Worm (Caenorhabditis elegans): Measurements from ENCODE around the gene swan-1.
A peak's percentile ranks its signal among the peaks of the same experiment; 100 is the strongest.

The swan-1 gene

ce11 chrV:13787948-13788681 lies 18.9 kb downstream of the swan-1 start:
- TF ChIP-seq unc-98 (GFP tag; IDR thresholded peaks at IDR 0.05) (no peak), nhr-20 (tag; optimal IDR thresholded peaks at IDR 0.05) (peak; percentile 35), zag-1 (tag; optimal IDR thresholded peaks at IDR 0.05) (no peak), mdl-1 (tag; optimal IDR thresholded peaks at IDR 0.05) (peak in 1 of 2 experiments; percentile 3), hpl-2 (GFP tag; optimal IDR thresholded peaks at IDR 0.05) (no peak), aly-2 (tag; optimal IDR thresholded peaks at IDR 0.05) (no peak), ceh-63 (GFP tag; optimal IDR thresholded peaks at IDR 0.05) (no peak), F16B12.6 (tag; optimal IDR thresholded peaks at IDR 0.05) (no peak), swsn-7 (tag; optimal IDR thresholded peaks at IDR 0.05) (no peak), C16A3.4 (tag; optimal IDR thresholded peaks at IDR 0.05) (peak; percentile 26), nhr-84 (tag; optimal IDR thresholded peaks at IDR 0.05) (no peak), sox-4 (tag; optimal IDR thresholded peaks at IDR 0.05) (no peak), efl-3 (GFP tag; optimal IDR thresholded peaks at IDR 0.05) (no peak), xbp-1 (tag; optimal IDR thresholded peaks at IDR 0.05) (no peak), zip-4 (GFP tag; optimal IDR thresholded peaks at IDR 0.05) (no peak), ceh-8 (GFP tag; optimal IDR thresholded peaks at IDR 0.05) (no peak), fkh-4 (tag; optimal IDR thresholded peaks at IDR 0.05; ENCODE audit: borderline replicate concordance) (no peak), nhr-47 (tag; optimal IDR thresholded peaks at IDR 0.05) (peak; percentile 44), egl-13 (tag; optimal IDR thresholded peaks at IDR 0.05) (no peak), rnt-1 (tag; optimal IDR thresholded peaks at IDR 0.05) (peak; percentile 54), lir-3 (tag; optimal IDR thresholded peaks at IDR 0.05; ENCODE audit: poor library complexity) (peak; percentile 31), nhr-12 (tag; optimal IDR thresholded peaks at IDR 0.05) (no peak), sup-37 (GFP tag; optimal IDR thresholded peaks at IDR 0.05) (no peak), ceh-82 (tag; optimal IDR thresholded peaks at IDR 0.05) (peak in 1 of 3 experiments; percentile 2), unc-86 (tag; optimal IDR thresholded peaks at IDR 0.05) (no peak), hlh-17 (GFP tag; optimal IDR thresholded peaks at IDR 0.05; ENCODE audit: borderline replicate concordance) (no peak), mep-1 (tag; optimal IDR thresholded peaks at IDR 0.05) (peak; percentile 51), Y116A8C.19 (tag; optimal IDR thresholded peaks at IDR 0.05; ENCODE audit: borderline replicate concordance) (no peak), nhr-76 (tag; optimal IDR thresholded peaks at IDR 0.05) (no peak), nhr-85 (tag) (peak; percentile 95), lin-15B (tag; optimal IDR thresholded peaks at IDR 0.05) (no peak), mab-9 (GFP tag; IDR thresholded peaks at IDR 0.05) (no peak), nhr-90 (tag; optimal IDR thresholded peaks at IDR 0.05; ENCODE audit: poor library complexity) (peak; percentile 51), nhr-71 (tag; optimal IDR thresholded peaks at IDR 0.05) (peak; percentile 80), pag-3 (tag; optimal IDR thresholded peaks at IDR 0.05; ENCODE audit: borderline replicate concordance, insufficient read depth) (no peak), ets-5 (GFP tag; IDR thresholded peaks at IDR 0.05) (no peak), unc-62 (GFP tag; optimal IDR thresholded peaks at IDR 0.05) (no peak), elt-2 (tag; optimal IDR thresholded peaks at IDR 0.05) (peak; percentile 23), skn-1 (tag; optimal IDR thresholded peaks at IDR 0.05) (no peak), grh-1 (GFP tag; IDR thresholded peaks at IDR 0.05) (peak; percentile 81), pax-3 (tag; optimal IDR thresholded peaks at IDR 0.05) (no peak), dsc-1 (tag; optimal IDR thresholded peaks at IDR 0.05) (no peak), ceh-90 (tag; optimal IDR thresholded peaks at IDR 0.05) (no peak), elt-3 (tag; optimal IDR thresholded peaks at IDR 0.05) (peak in 1 of 6 experiments; percentile 15), lin-39 (tag; optimal IDR thresholded peaks at IDR 0.05) (no peak), fkh-10 (GFP tag; optimal IDR thresholded peaks at IDR 0.05) (no peak), pqm-1 (tag; optimal IDR thresholded peaks at IDR 0.05) (no peak), blmp-1 (tag; optimal IDR thresholded peaks at IDR 0.05) (peak; percentile 53), irx-1 (tag; optimal IDR thresholded peaks at IDR 0.05) (peak; percentile 44), nhr-237 (tag; optimal IDR thresholded peaks at IDR 0.05) (no peak), ceh-88 (GFP tag; IDR thresholded peaks at IDR 0.05) (no peak)
